Fruit fly (Drosophila melanogaster) whole organism, embryonic: ENCODE data around the gene Duox.

Experiments
- Atf-2 ChIP-seq: fragments of 200-800 bp; sonication (Bioruptor generic); optimal IDR thresholded peaks from 2 replicates; lab custom pipeline; 2016; ENCODE audit warnings: missing biosample characterization, missing genetic modification characterization
- Awh ChIP-seq: fragments of 200-800 bp; sonication (Bioruptor generic); IDR thresholded peaks from 2 replicates; pipeline ENCODE4, ENCODE4 v1.3.6; 2022; ENCODE audit warnings: missing biosample characterization, missing genetic modification characterization
- BtbVII ChIP-seq: fragments of 200-800 bp; sonication (Bioruptor generic); optimal IDR thresholded peaks from 3 replicates; lab custom pipeline; 2017; ENCODE audit warnings: missing biosample characterization, mild to moderate bottlenecking, missing genetic modification characterization
- C15 ChIP-seq: fragments of 200-800 bp; sonication (Bioruptor generic); IDR thresholded peaks from 3 replicates; pipeline ENCODE4 v1.3.6; 2022; ENCODE audit warnings: missing biosample characterization, missing genetic modification characterization
- CG10274 ChIP-seq: fragments of 200-800 bp; sonication (Bioruptor generic); optimal IDR thresholded peaks from 3 replicates; lab custom pipeline; 2017; ENCODE audit warnings: missing biosample characterization, mild to moderate bottlenecking, missing genetic modification characterization
- CG11085 ChIP-seq: fragments of 200-800 bp; sonication (Bioruptor generic); IDR thresholded peaks from 2 replicates; pipeline ENCODE4 v1.3.6; 2022; ENCODE audit warnings: missing biosample characterization, missing genetic modification characterization
- CG12104 ChIP-seq: fragments of 200-800 bp; sonication (Bioruptor generic); optimal IDR thresholded peaks from 3 replicates; lab custom pipeline; 2016; ENCODE audit warnings: missing biosample characterization, missing genetic modification characterization
- CG15269 ChIP-seq: fragments of 200-800 bp; sonication (Bioruptor generic); optimal IDR thresholded peaks from 2 replicates; lab custom pipeline; 2018; ENCODE audit warnings: missing biosample characterization, mild to moderate bottlenecking, missing genetic modification characterization, moderate library complexity
- CG1603 ChIP-seq: fragments of 200-800 bp; sonication (Bioruptor generic); optimal IDR thresholded peaks from 2 replicates; lab custom pipeline; 2019; ENCODE audit warnings: missing biosample characterization, mild to moderate bottlenecking, missing genetic modification characterization, moderate library complexity
- CG16813 ChIP-seq: fragments of 200-800 bp; sonication (Bioruptor generic); IDR thresholded peaks from 3 replicates; pipeline ENCODE4 v1.3.6; 2022; ENCODE audit warnings: missing biosample characterization, missing genetic modification characterization; ENCODE audit not compliant: partially characterized antibody
- CG18764 ChIP-seq: fragments of 200-800 bp; sonication (Bioruptor generic); optimal IDR thresholded peaks from 3 replicates; lab custom pipeline; 2016; ENCODE audit warnings: missing biosample characterization, missing genetic modification characterization
- CG32772 ChIP-seq: fragments of 200-800 bp; sonication (Bioruptor generic); IDR thresholded peaks from 2 replicates; pipeline ENCODE4 v1.3.6; 2022; ENCODE audit warnings: missing biosample characterization, missing genetic modification characterization
- CG33213 ChIP-seq: fragments of 200-800 bp; sonication (Bioruptor generic); optimal IDR thresholded peaks from 3 replicates; lab custom pipeline; 2016; ENCODE audit warnings: missing biosample characterization, missing genetic modification characterization
- CG33557 ChIP-seq: fragments of 200-800 bp; sonication (Bioruptor generic); optimal IDR thresholded peaks from 2 replicates; lab custom pipeline; 2019; ENCODE audit warnings: missing biosample characterization, mild to moderate bottlenecking, missing genetic modification characterization, moderate library complexity
- CG4854 ChIP-seq: fragments of 200-800 bp; sonication (Bioruptor generic); optimal IDR thresholded peaks from 2 replicates; lab custom pipeline; 2016; ENCODE audit warnings: missing biosample characterization, missing genetic modification characterization, inconsistent platforms
- CG5245 ChIP-seq: fragments of 200-800 bp; sonication (Bioruptor generic); optimal IDR thresholded peaks from 3 replicates; lab custom pipeline; 2016; ENCODE audit warnings: missing biosample characterization, missing genetic modification characterization
- CG6813 ChIP-seq: fragments of 200-800 bp; sonication (Bioruptor generic); optimal IDR thresholded peaks from 2 replicates; lab custom pipeline; 2017; ENCODE audit warnings: missing biosample characterization, missing genetic modification characterization, mild to moderate bottlenecking, moderate library complexity, missing genetic modification reagents
- CG8478 ChIP-seq: fragments of >200 bp; optimal IDR thresholded peaks from 2 replicates; lab custom pipeline; 2018
- CG8765 ChIP-seq: fragments of 200-800 bp; sonication (Bioruptor generic); IDR thresholded peaks from 2 replicates; pipeline ENCODE4 v1.3.6; 2022; ENCODE audit warnings: missing biosample characterization, missing genetic modification characterization
- CG9797 ChIP-seq: fragments of 200-800 bp; sonication (Bioruptor generic); optimal IDR thresholded peaks from 3 replicates; lab custom pipeline; 2018; ENCODE audit warnings: missing biosample characterization, mild to moderate bottlenecking, missing genetic modification characterization
- Dip3 ChIP-seq: fragments of 200-800 bp; sonication (Bioruptor generic); optimal IDR thresholded peaks from 3 replicates; lab custom pipeline; 2016; ENCODE audit warnings: missing biosample characterization, missing genetic modification characterization
- Drgx ChIP-seq: fragments of 200-800 bp; sonication (Bioruptor generic); IDR thresholded peaks from 2 replicates; pipeline ENCODE4 v1.3.6; 2022; ENCODE audit warnings: missing biosample characterization, missing genetic modification characterization
- Eip74EF ChIP-seq, 2 experiments: fragments of 200-800 bp in 1 of 2; fragments of >200 bp in 1 of 2; sonication (Bioruptor generic) in 1 of 2; optimal IDR thresholded peaks; 2 replicates each; lab custom pipeline; 2017 to 2019; ENCODE audit warnings: missing biosample characterization in 2 of 2, missing genetic modification characterization in 2 of 2, mild to moderate bottlenecking in 1 of 2, moderate library complexity in 1 of 2
- Fer1 ChIP-seq: fragments of 200-800 bp; sonication (Bioruptor generic); optimal IDR thresholded peaks from 2 replicates; lab custom pipeline; 2017; ENCODE audit warnings: missing biosample characterization, mild to moderate bottlenecking, missing genetic modification characterization
- Gsc ChIP-seq: fragments of 200-800 bp; sonication (Bioruptor generic); IDR thresholded peaks from 2 replicates; pipeline ENCODE4 v1.3.6; 2022; ENCODE audit warnings: missing biosample characterization, missing genetic modification characterization
- Hr3 ChIP-seq: fragments of 200-800 bp; sonication (Bioruptor generic); optimal IDR thresholded peaks from 3 replicates; lab custom pipeline; 2016; ENCODE audit warnings: missing biosample characterization, missing genetic modification characterization
- Hsf ChIP-seq: fragments of 200-800 bp; sonication (Bioruptor generic); optimal IDR thresholded peaks from 3 replicates; lab custom pipeline; 2016; ENCODE audit warnings: missing biosample characterization, missing genetic modification characterization
- Nf-YB ChIP-seq: fragments of 200-800 bp; sonication (Bioruptor generic); optimal IDR thresholded peaks from 3 replicates; lab custom pipeline; 2019; ENCODE audit warnings: missing biosample characterization, mild to moderate bottlenecking, missing genetic modification characterization, moderate library complexity
- Ptx1 ChIP-seq: fragments of 200-800 bp; sonication (Bioruptor generic); IDR thresholded peaks from 2 replicates; pipeline ENCODE4 v1.3.6; 2022; ENCODE audit warnings: missing biosample characterization, missing genetic modification characterization
- Ravus ChIP-seq: fragments of 200-800 bp; sonication (Bioruptor generic); IDR thresholded peaks from 2 replicates; pipeline ENCODE4 v1.3.6; 2022; ENCODE audit warnings: missing biosample characterization, missing genetic modification characterization
- Rfx ChIP-seq: fragments of 200-800 bp; sonication (Bioruptor generic); IDR thresholded peaks from 2 replicates; pipeline ENCODE4 v1.3.6; 2022; ENCODE audit warnings: missing biosample characterization, missing genetic modification characterization
- Six4 ChIP-seq: fragments of 200-800 bp; sonication (Bioruptor generic); optimal IDR thresholded peaks from 2 replicates; lab custom pipeline; 2016; ENCODE audit warnings: missing biosample characterization, missing genetic modification characterization
- Sox100B ChIP-seq: fragments of 200-800 bp; sonication (Bioruptor generic); optimal IDR thresholded peaks from 3 replicates; lab custom pipeline; 2018; ENCODE audit warnings: missing biosample characterization, mild to moderate bottlenecking, missing genetic modification characterization
- ac ChIP-seq: fragments of 200-800 bp; sonication (Bioruptor generic); optimal IDR thresholded peaks from 3 replicates; lab custom pipeline; 2017; ENCODE audit warnings: missing biosample characterization, mild to moderate bottlenecking, missing genetic modification characterization
- ap ChIP-seq: fragments of 200-800 bp; sonication (Bioruptor generic); IDR thresholded peaks from 2 replicates; pipeline ENCODE4 v1.3.6; 2022; ENCODE audit warnings: missing biosample characterization, missing genetic modification characterization
- br ChIP-seq: fragments of >200 bp; optimal IDR thresholded peaks from 2 replicates; lab custom pipeline; 2017
- btn ChIP-seq: fragments of 200-800 bp; sonication (Bioruptor generic); optimal IDR thresholded peaks from 2 replicates; lab custom pipeline; 2016; ENCODE audit warnings: missing biosample characterization, missing genetic modification characterization
- cato ChIP-seq: fragments of 200-800 bp; sonication (Bioruptor generic); optimal IDR thresholded peaks from 2 replicates; lab custom pipeline; 2016; ENCODE audit warnings: missing biosample characterization, missing genetic modification characterization, borderline replicate concordance
- crp ChIP-seq, 2 experiments: fragments of 200-800 bp; sonication (Bioruptor generic); optimal IDR thresholded peaks; 2 replicates in 1 of 2; 3 replicates in 1 of 2; lab custom pipeline; 2017; ENCODE audit warnings: missing biosample characterization in 2 of 2, missing genetic modification characterization in 2 of 2, mild to moderate bottlenecking in 1 of 2, moderate library complexity in 1 of 2
- dmrt99B ChIP-seq: fragments of 200-800 bp; sonication (Bioruptor generic); optimal IDR thresholded peaks from 2 replicates; lab custom pipeline; 2018; ENCODE audit warnings: missing biosample characterization, mild to moderate bottlenecking, missing genetic modification characterization, moderate library complexity
- ewg ChIP-seq: fragments of 200-800 bp; sonication (Bioruptor generic); optimal IDR thresholded peaks from 3 replicates; lab custom pipeline; 2017; ENCODE audit warnings: mild to moderate bottlenecking, missing biosample characterization, missing genetic modification reagents, missing genetic modification characterization
- lov ChIP-seq, 2 experiments: fragments of 200-800 bp in 1 of 2; fragments of >200 bp in 1 of 2; sonication (Bioruptor generic) in 1 of 2; IDR thresholded peaks in 1 of 2; optimal IDR thresholded peaks in 1 of 2; 2 replicates in 1 of 2; 3 replicates in 1 of 2; pipeline versions ENCODE4 v1.3.6 to Lab custom; 2017 to 2022; ENCODE audit warnings: missing biosample characterization in 1 of 2, missing genetic modification characterization in 1 of 2
- maf-S ChIP-seq: fragments of 200-800 bp; sonication (Bioruptor generic); optimal IDR thresholded peaks from 2 replicates; lab custom pipeline; 2016; ENCODE audit warnings: missing biosample characterization, missing genetic modification characterization
- onecut ChIP-seq: fragments of 200-800 bp; sonication (Bioruptor generic); IDR thresholded peaks from 2 replicates; pipeline ENCODE4 v1.3.6; 2022; ENCODE audit warnings: missing biosample characterization, missing genetic modification characterization
- org-1 ChIP-seq: fragments of 200-800 bp; sonication (Bioruptor generic); optimal IDR thresholded peaks from 2 replicates; lab custom pipeline; 2017; ENCODE audit warnings: missing biosample characterization, missing genetic modification characterization
- psq ChIP-seq: fragments of 200-800 bp; sonication (Bioruptor generic); optimal IDR thresholded peaks from 2 replicates; lab custom pipeline; 2017; ENCODE audit warnings: missing biosample characterization, missing genetic modification characterization
- sisA ChIP-seq: fragments of 200-800 bp; sonication (Bioruptor generic); IDR thresholded peaks from 2 replicates; pipeline ENCODE4 v1.3.6; 2022; ENCODE audit warnings: missing biosample characterization, missing genetic modification characterization
- sug ChIP-seq: fragments of 200-800 bp; optimal IDR thresholded peaks from 2 replicates; lab custom pipeline; 2019; ENCODE audit warnings: missing biosample characterization, mild to moderate bottlenecking, missing genetic modification characterization, moderate library complexity
- tll ChIP-seq, 2 experiments: fragments of 200-800 bp in 1 of 2; fragments of >200 bp in 1 of 2; sonication (Bioruptor generic) in 1 of 2; optimal IDR thresholded peaks; 2 replicates each; lab custom pipeline; 2017 to 2019; ENCODE audit warnings: missing biosample characterization in 2 of 2, missing genetic modification characterization in 2 of 2, mild to moderate bottlenecking in 1 of 2, moderate library complexity in 1 of 2
- ttk ChIP-seq: fragments of 200-800 bp; sonication (Bioruptor generic); IDR thresholded peaks from 2 replicates; pipeline ENCODE4 v2.1.2; 2022; ENCODE audit warnings: missing biosample characterization, missing genetic modification characterization
- wek ChIP-seq: fragments of 200-800 bp; sonication (Bioruptor generic); optimal IDR thresholded peaks from 3 replicates; lab custom pipeline; 2018; ENCODE audit warnings: missing biosample characterization, mild to moderate bottlenecking, missing genetic modification characterization, moderate library complexity

The Duox gene

DNA sequence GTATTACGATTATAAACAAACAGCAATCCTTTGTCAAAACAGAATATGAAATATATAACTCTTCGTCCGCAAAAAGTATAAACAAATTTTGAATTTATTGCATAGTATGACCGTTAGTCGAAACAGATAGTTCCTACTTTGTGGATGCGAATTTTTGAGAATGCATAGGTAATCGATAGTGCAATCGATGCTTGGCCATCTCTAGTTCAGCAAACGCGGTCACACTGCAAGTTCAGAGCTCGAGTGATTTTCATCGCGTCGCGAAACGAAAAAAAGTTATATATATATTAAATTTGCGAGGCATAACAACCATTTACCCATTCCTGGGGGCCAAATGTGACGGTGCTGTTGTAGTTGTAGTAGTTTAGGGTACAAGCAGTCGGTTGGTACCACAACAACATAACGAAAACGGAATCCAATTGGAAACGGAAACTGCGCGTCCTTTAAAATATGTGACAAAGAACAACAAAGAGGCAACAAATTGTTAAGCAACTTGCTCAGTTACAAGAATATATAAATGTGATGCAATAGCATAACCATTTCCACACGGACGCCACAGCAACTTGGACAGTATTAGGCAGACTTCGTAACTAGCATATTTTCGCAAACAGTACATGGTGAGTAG lies 27.0 kb upstream of the Duox start, which contains the start of gene CG2991 (continued):
- TF ChIP-seq lov (optimal IDR thresholded peaks at IDR 0.05; lab: Kevin White, UChicago) (no peak), lov (GFP tag; IDR thresholded peaks at IDR 0.05; lab: Robert Waterston, UW) (no peak), CG10274 (GFP tag; lab: Kevin White, UChicago) (no peak), CG8765 (GFP tag; lab: Robert Waterston, UW) (no peak), Ptx1 (GFP tag; lab: Robert Waterston, UW) (no peak), CG4854 (GFP tag; lab: Kevin White, UChicago) (no peak), cato (no peak), Awh (no peak), CG33213 (peak; percentile 68), Atf-2 (no peak), Gsc (GFP tag; lab: Robert Waterston, UW) (no peak), psq (GFP tag; lab: Kevin White, UChicago) (no peak), dmrt99B (no peak), Rfx (GFP tag; lab: Robert Waterston, UW) (peak; percentile 59), org-1 (GFP tag; lab: Kevin White, UChicago) (no peak), BtbVII (GFP tag; lab: Kevin White, UChicago) (peak; percentile 29), CG12104 (GFP tag; lab: Kevin White, UChicago) (peak; percentile 16), CG33557 (GFP tag; lab: Kevin White, UChicago) (no peak), Dip3 (GFP tag; lab: Kevin White, UChicago) (no peak), CG32772 (no peak), Sox100B (GFP tag; lab: Kevin White, UChicago) (no peak), ap (no peak), br (lab: Kevin White, UChicago) (no peak), CG11085 (GFP tag; lab: Robert Waterston, UW) (no peak), onecut (GFP tag; lab: Robert Waterston, UW) (no peak), sisA (GFP tag; lab: Robert Waterston, UW) (no peak), tll (GFP tag; optimal IDR thresholded peaks at IDR 0.05; lab: Kevin White, UChicago) (no peak), Nf-YB (GFP tag; lab: Kevin White, UChicago) (peak; percentile 11), btn (no peak), CG6813 (GFP tag; lab: Kevin White, UChicago) (no peak), CG5245 (GFP tag; lab: Kevin White, UChicago) (no peak), CG9797 (GFP tag; lab: Kevin White, UChicago) (peak; percentile 98), Six4 (GFP tag; lab: Kevin White, UChicago) (no peak), CG1603 (tag; lab: Kevin White, UChicago) (peak; percentile 74), CG16813 (GFP tag; lab: Robert Waterston, UW) (peak; percentile 78), Fer1 (GFP tag; lab: Kevin White, UChicago) (peak; percentile 55), CG18764 (GFP tag; lab: Kevin White, UChicago) (no peak), maf-S (GFP tag; lab: Kevin White, UChicago) (no peak), ewg (no peak), Ravus (GFP tag; lab: Robert Waterston, UW) (no peak), sug (tag; lab: Kevin White, UChicago) (peak; percentile 63), ttk (no peak), Hr3 (GFP tag; lab: Kevin White, UChicago) (no peak), CG8478 (lab: Kevin White, UChicago) (no peak), Eip74EF (GFP tag; optimal IDR thresholded peaks at IDR 0.05; lab: Kevin White, UChicago) (peak in 1 of 2 experiments; percentile 28), Hsf (GFP tag; lab: Kevin White, UChicago) (peak; percentile 37), Drgx (GFP tag; lab: Robert Waterston, UW) (no peak), CG15269 (tag; lab: Kevin White, UChicago) (peak; percentile 11), C15 (no peak), ac (GFP tag; lab: Kevin White, UChicago) (no peak), wek (GFP tag; lab: Kevin White, UChicago) (no peak), crp (GFP tag; optimal IDR thresholded peaks at IDR 0.05; lab: Kevin White, UChicago) (no peak)
